Worm (Caenorhabditis elegans) whole organism, young adult: ENCODE measurements around the gene Y60A9.1.

Experiments used
- C06A6.2 ChIP-seq: fragments of 200-800 bp; sonication (Bioruptor generic); conservative IDR thresholded peaks from 2 replicates; pipeline ENCODE4 v1.3.6; 2022; ENCODE audit warnings: missing genetic modification characterization, missing compliant biosample characterization
- F39B2.1 ChIP-seq: fragments of 200-800 bp; sonication (Bioruptor generic); IDR thresholded peaks from 2 replicates; pipeline ENCODE4 v1.3.6; 2022; ENCODE audit warnings: missing genetic modification reagents, missing genetic modification characterization, missing compliant biosample characterization
- F49E8.2 ChIP-seq: sonication (generic microtip); optimal IDR thresholded peaks from 3 replicates; lab custom pipeline; 2017; ENCODE audit warnings: missing genetic modification characterization, mild to moderate bottlenecking, missing compliant biosample characterization, antibody characterized with exemption, moderate library complexity; ENCODE audit not compliant: insufficient read depth
- F57C9.4 ChIP-seq: sonication (generic microtip); optimal IDR thresholded peaks from 2 replicates; lab custom pipeline; 2017; ENCODE audit warnings: mild to moderate bottlenecking, missing genetic modification characterization, missing compliant biosample characterization
- T26A5.8 ChIP-seq: sonication (generic microtip); optimal IDR thresholded peaks from 2 replicates; lab custom pipeline; 2016; ENCODE audit warnings: missing genetic modification characterization, missing compliant biosample characterization
- Y53F4B.3 ChIP-seq: fragments of 200-800 bp; sonication (Bioruptor generic); IDR thresholded peaks from 2 replicates; pipeline ENCODE4 v1.3.6; 2022; ENCODE audit warnings: missing genetic modification reagents, missing genetic modification characterization, missing compliant biosample characterization
- Y53G8AR.9 ChIP-seq: fragments of 200-800 bp; sonication (Bioruptor generic); conservative IDR thresholded peaks from 2 replicates; pipeline ENCODE4 v1.3.6; 2022; ENCODE audit warnings: missing genetic modification reagents, missing genetic modification characterization, missing compliant biosample characterization
- Y95B8A.8 ChIP-seq: fragments of 200-800 bp; sonication (Bioruptor generic); IDR thresholded peaks from 2 replicates; pipeline ENCODE4 v1.3.6; 2022; ENCODE audit warnings: missing genetic modification reagents, missing genetic modification characterization, missing compliant biosample characterization
- aptf-2 ChIP-seq: fragments of 200-800 bp; sonication (Bioruptor generic); conservative IDR thresholded peaks from 2 replicates; pipeline ENCODE4 v1.3.6; 2022; ENCODE audit warnings: missing genetic modification reagents, missing genetic modification characterization, missing compliant biosample characterization
- attf-6 ChIP-seq: fragments of 200-800 bp; sonication (Bioruptor generic); IDR thresholded peaks from 2 replicates; pipeline ENCODE4 v1.3.6; 2022; ENCODE audit warnings: missing genetic modification reagents, missing genetic modification characterization, missing compliant biosample characterization
- bed-1 ChIP-seq: fragments of 200-800 bp; sonication (Bioruptor generic); IDR thresholded peaks from 2 replicates; pipeline ENCODE4 v1.3.6; 2022; ENCODE audit warnings: missing genetic modification reagents, missing genetic modification characterization, missing compliant biosample characterization
- ceh-100 ChIP-seq: fragments of 200-800 bp; sonication (Bioruptor generic); IDR thresholded peaks from 2 replicates; pipeline ENCODE4 v1.3.6; 2022; ENCODE audit warnings: missing genetic modification reagents, missing genetic modification characterization, missing compliant biosample characterization
- ceh-40 ChIP-seq: fragments of 200-800 bp; sonication (Bioruptor generic); IDR thresholded peaks from 2 replicates; pipeline ENCODE4 v1.3.6; 2022; ENCODE audit warnings: missing genetic modification characterization, missing compliant biosample characterization
- ceh-58 ChIP-seq: fragments of 200-800 bp; sonication (Bioruptor generic); IDR thresholded peaks from 2 replicates; pipeline ENCODE4 v1.3.6; 2022; ENCODE audit warnings: missing genetic modification characterization, missing compliant biosample characterization
- ceh-91 ChIP-seq: fragments of 200-800 bp; sonication (Bioruptor generic); IDR thresholded peaks from 2 replicates; pipeline ENCODE4 v1.3.6; 2022; ENCODE audit warnings: missing genetic modification reagents, missing genetic modification characterization, missing compliant biosample characterization
- egl-18 ChIP-seq: fragments of 200-800 bp; sonication (Bioruptor generic); IDR thresholded peaks from 2 replicates; pipeline ENCODE4 v1.3.6; 2022; ENCODE audit warnings: missing genetic modification reagents, missing genetic modification characterization, missing compliant biosample characterization
- hlh-12 ChIP-seq: sonication (generic microtip); optimal IDR thresholded peaks from 2 replicates; lab custom pipeline; 2016; ENCODE audit warnings: missing genetic modification characterization, missing compliant biosample characterization
- hsf-1 ChIP-seq: fragments of 200-800 bp; sonication (Bioruptor generic); IDR thresholded peaks from 2 replicates; pipeline ENCODE4 v1.3.6; 2022; ENCODE audit warnings: missing genetic modification reagents, missing genetic modification characterization, missing compliant biosample characterization
- lag-1 ChIP-seq: fragments of 200-800 bp; sonication (Bioruptor generic); IDR thresholded peaks from 2 replicates; pipeline ENCODE4 v1.3.6; 2022; ENCODE audit warnings: missing genetic modification reagents, missing genetic modification characterization, missing compliant biosample characterization
- let-526 ChIP-seq: fragments of 200-800 bp; sonication (Bioruptor generic); IDR thresholded peaks from 2 replicates; pipeline ENCODE4 v1.3.6; 2022; ENCODE audit warnings: missing genetic modification reagents, missing genetic modification characterization, missing compliant biosample characterization
- lin-26 ChIP-seq: fragments of 200-800 bp; sonication (Bioruptor generic); IDR thresholded peaks from 2 replicates; pipeline ENCODE4 v1.3.6; 2022; ENCODE audit warnings: missing genetic modification reagents, missing genetic modification characterization, missing compliant biosample characterization
- lin-54 ChIP-seq: fragments of 200-800 bp; sonication (Bioruptor generic); optimal IDR thresholded peaks from 2 replicates; lab custom pipeline; 2018; ENCODE audit warnings: mild to moderate bottlenecking, missing genetic modification characterization, missing compliant biosample characterization
- lsy-27 ChIP-seq: sonication (generic microtip); optimal IDR thresholded peaks from 2 replicates; lab custom pipeline; 2017; ENCODE audit warnings: missing genetic modification characterization, mild to moderate bottlenecking, missing compliant biosample characterization, antibody characterized with exemption, missing genotype, borderline replicate concordance; ENCODE audit not compliant: insufficient read depth
- madf-3 ChIP-seq: fragments of 200-800 bp; sonication (Bioruptor generic); IDR thresholded peaks from 2 replicates; pipeline ENCODE4 v1.3.6; 2022; ENCODE audit warnings: missing genetic modification reagents, missing genetic modification characterization, missing compliant biosample characterization
- nhr-120 ChIP-seq: fragments of 200-800 bp; sonication (Bioruptor generic); IDR thresholded peaks from 2 replicates; pipeline ENCODE4 v1.3.6; 2022; ENCODE audit warnings: missing genetic modification characterization, missing compliant biosample characterization
- nhr-179 ChIP-seq: sonication (generic microtip); optimal IDR thresholded peaks from 2 replicates; lab custom pipeline; 2016; ENCODE audit warnings: mild to moderate bottlenecking, missing genetic modification characterization, missing compliant biosample characterization
- nhr-27 ChIP-seq: fragments of 200-800 bp; sonication (Bioruptor generic); optimal IDR thresholded peaks from 2 replicates; lab custom pipeline; 2018; ENCODE audit warnings: mild to moderate bottlenecking, missing genetic modification characterization, moderate library complexity, missing compliant biosample characterization
- pha-4 ChIP-seq: fragments of 150-350 bp; sonication (generic microtip); optimal IDR thresholded peaks from 2 replicates; lab custom pipeline; 2014; ENCODE audit warnings: missing biosample characterization, missing genetic modification reagents, missing genetic modification characterization
- repo-1 ChIP-seq: sonication (generic microtip); optimal IDR thresholded peaks from 2 replicates; lab custom pipeline; 2017; ENCODE audit warnings: mild to moderate bottlenecking, missing genetic modification characterization, missing compliant biosample characterization
- rpc-1 ChIP-seq, 2 experiments: fragments of 150-350 bp in 1 of 2; sonication (generic microtip) in 1 of 2; optimal IDR thresholded peaks; 2 replicates each; lab custom pipeline; 2014 to 2018; ENCODE audit warnings: missing biosample characterization in 1 of 2, missing genetic modification characterization in 1 of 2, missing genetic modification reagents in 1 of 2, missing genotype in 1 of 2
- snpc-4 ChIP-seq, 5 experiments: fragments of 150-350 bp in 1 of 5; sonication (generic microtip) in 4 of 5; optimal IDR thresholded peaks; 2 replicates each; lab custom pipeline; 2014 to 2018; ENCODE audit warnings: missing genetic modification characterization in 5 of 5, missing biosample characterization in 3 of 5, antibody characterized with exemption in 2 of 5, mild to moderate bottlenecking in 2 of 5, missing compliant biosample characterization in 2 of 5, missing genotype in 2 of 5, moderate library complexity in 2 of 5, missing genetic modification reagents in 1 of 5
- tbp1 ChIP-seq: fragments of 200-800 bp; sonication (Bioruptor generic); optimal IDR thresholded peaks from 2 replicates; lab custom pipeline; 2018; ENCODE audit warnings: mild to moderate bottlenecking, missing genetic modification characterization, missing compliant biosample characterization
- unc-130 ChIP-seq: sonication (generic microtip); optimal IDR thresholded peaks from 2 replicates; lab custom pipeline; 2016; ENCODE audit warnings: missing genetic modification reagents, missing genetic modification characterization, missing compliant biosample characterization
- unc-62 ChIP-seq: fragments of 150-350 bp; optimal IDR thresholded peaks from 2 replicates; lab custom pipeline; 2014; ENCODE audit warnings: missing biosample characterization, missing genetic modification reagents, missing genetic modification characterization
- xnd-1 ChIP-seq: sonication (generic microtip); optimal IDR thresholded peaks from 2 replicates; lab custom pipeline; 2016; ENCODE audit warnings: missing genotype, missing genetic modification reagents, missing genetic modification characterization, missing compliant biosample characterization
- ztf-6 ChIP-seq: fragments of 200-800 bp; sonication (Bioruptor generic); IDR thresholded peaks from 2 replicates; pipeline ENCODE4 v1.3.6; 2022; ENCODE audit warnings: missing genetic modification reagents, missing genetic modification characterization, missing compliant biosample characterization

The Y60A9.1 gene

DNA sequence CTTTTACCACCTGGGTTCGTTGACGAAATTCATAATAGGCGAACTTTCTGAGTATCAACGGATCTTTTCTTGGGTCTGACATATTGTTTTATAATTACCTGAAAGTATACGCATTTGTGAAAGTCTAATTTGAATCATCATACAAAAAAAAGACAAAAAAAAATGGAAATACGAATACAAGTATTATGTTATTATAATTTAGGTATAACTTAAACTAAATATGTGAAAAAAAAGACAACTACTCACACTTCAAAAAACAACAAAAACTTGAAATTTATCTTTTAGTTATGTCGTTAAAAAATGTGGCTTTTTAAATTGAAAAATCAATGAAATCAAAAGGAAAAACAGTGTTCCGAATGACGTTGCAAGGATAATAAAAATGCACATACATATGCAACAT is 17.6 kb upstream of the Y60A9.1 start, which contains the start of gene fbxa-179:
TSS of gene fbxa-179 (minus strand) at position 101 of the 400 bp plus-strand sequence.
- TF ChIP-seq nhr-27 (tag; lab: Kevin White, UChicago) (no peak), lin-26 (GFP tag; lab: Robert Waterston, UW) (no peak), nhr-120 (no peak), aptf-2 (GFP tag; lab: Robert Waterston, UW) (no peak)

DNA sequence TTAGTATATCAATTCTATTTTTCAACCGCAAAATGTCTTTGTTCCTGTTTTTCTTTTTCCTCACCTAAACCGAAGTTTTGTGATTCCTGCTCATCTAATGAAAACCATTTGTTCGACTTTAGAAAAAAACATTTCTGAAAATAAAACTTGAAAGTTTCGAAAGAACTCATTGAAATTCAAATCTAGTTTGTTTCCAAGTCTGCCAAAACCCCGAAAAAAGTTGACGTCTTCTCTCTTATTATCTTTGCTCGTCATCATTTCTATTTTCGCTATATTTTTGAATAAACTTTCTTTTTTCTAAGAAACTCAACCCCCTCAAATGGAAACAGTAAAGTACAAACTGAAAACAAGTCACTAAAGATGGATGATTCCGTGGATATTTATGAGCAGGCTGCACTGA is 10.7 kb upstream of the Y60A9.1 start, which contains the start of gene frpr-17:
TSS of gene frpr-17 (plus strand) at position 301 of the 400 bp plus-strand sequence.
- TF ChIP-seq snpc-4 (GFP tag; optimal IDR thresholded peaks at IDR 0.05; lab: Kevin White, UChicago) (no peak), snpc-4 (tag; optimal IDR thresholded peaks at IDR 0.05; lab: Kevin White, UChicago) (no peak), nhr-27 (tag; lab: Kevin White, UChicago) (no peak), unc-62 (GFP tag; lab: Kevin White, UChicago) (no peak), T26A5.8 (tag; lab: Kevin White, UChicago) (no peak), ceh-91 (GFP tag; lab: Robert Waterston, UW) (no peak), hlh-12 (no peak), unc-130 (GFP tag; lab: Kevin White, UChicago) (no peak), egl-18 (GFP tag; lab: Robert Waterston, UW) (no peak), lag-1 (GFP tag; lab: Robert Waterston, UW) (no peak), C06A6.2 (GFP tag; lab: Robert Waterston, UW) (no peak), lsy-27 (tag; lab: Kevin White, UChicago) (no peak)

DNA sequence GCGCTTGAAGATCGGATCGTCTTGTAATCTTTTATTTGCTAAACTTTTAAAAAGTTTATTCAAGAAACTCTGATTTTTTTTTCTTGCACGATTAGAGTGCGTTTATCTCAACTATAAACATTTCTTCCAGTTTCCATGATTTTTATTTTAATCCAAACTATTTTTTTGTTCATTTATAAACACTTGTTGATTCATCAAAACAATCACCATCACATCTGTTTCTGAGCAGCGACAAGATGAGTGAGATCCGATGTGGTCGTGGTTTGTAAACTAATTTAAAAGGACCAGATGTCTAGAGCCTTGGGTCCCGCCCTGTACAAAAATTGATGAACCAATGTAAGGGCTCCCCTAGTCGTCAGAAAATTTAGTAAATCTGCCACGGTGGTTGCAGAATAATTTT is 6.1 kb upstream of the Y60A9.1 start:
- TF ChIP-seq Y95B8A.8 (GFP tag; lab: Robert Waterston, UW), result no peak
- TF ChIP-seq rpc-1 (optimal IDR thresholded peaks at IDR 0.05; lab: Kevin White, UChicago), result no peak
- peak; percentile 20 for TF ChIP-seq rpc-1 (tag; optimal IDR thresholded peaks at IDR 0.05; lab: Kevin White, UChicago)

DNA sequence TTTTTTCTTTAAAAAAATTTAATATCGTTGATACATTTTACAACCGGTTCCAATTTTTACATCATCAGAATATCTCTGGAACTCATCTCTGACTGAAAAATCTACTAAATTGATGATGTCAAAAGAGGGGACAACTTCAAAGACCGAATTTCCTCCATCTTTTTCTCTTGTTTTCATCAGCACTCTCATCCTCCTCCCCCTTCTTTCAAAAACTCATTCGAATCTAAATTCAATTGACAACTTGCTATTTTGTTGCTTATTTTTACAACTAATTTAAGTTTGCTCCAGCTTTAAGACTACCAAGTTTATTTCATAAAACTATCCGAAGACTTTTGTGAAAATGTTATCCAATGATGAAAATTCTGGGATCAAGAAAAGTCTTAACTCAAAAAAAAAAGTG is 3.9 kb upstream of the Y60A9.1 start:
- TF ChIP-seq xnd-1 (tag; lab: Kevin White, UChicago) (no peak), F57C9.4 (tag; lab: Kevin White, UChicago) (no peak), repo-1 (tag; lab: Kevin White, UChicago) (no peak), F49E8.2 (tag; lab: Kevin White, UChicago) (no peak), pha-4 (tag; lab: Kevin White, UChicago) (no peak), ceh-91 (GFP tag; lab: Robert Waterston, UW) (no peak), ceh-100 (no peak), snpc-4 (GFP tag; optimal IDR thresholded peaks at IDR 0.05; lab: Kevin White, UChicago) (no peak), snpc-4 (tag; optimal IDR thresholded peaks at IDR 0.05; lab: Kevin White, UChicago) (no peak), tbp1 (GFP tag; lab: Kevin White, UChicago) (no peak), lin-54 (no peak), nhr-179 (tag; lab: Kevin White, UChicago) (no peak)

DNA sequence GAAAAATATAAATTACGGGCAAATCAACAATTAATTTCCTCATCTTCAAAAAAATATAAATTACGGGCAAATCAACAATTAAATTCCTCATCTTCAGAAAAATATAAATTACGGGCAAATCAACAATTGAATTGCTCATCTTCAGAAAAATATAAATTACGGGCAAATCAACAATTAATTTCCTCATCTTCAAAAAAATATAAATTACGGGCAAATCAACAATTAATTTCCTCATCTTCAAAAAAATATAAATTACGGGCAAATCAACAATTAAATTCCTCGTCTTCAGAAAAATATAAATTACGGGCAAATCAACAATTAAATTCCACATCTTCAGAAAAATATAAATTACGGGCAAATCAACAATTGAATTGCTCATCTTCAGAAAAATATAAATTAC is 7.4 kb downstream of the Y60A9.1 start:
- peak; percentile 37; the same call in 1 of the 2 replicates for TF ChIP-seq Y53F4B.3 (GFP tag; lab: Robert Waterston, UW)

DNA sequence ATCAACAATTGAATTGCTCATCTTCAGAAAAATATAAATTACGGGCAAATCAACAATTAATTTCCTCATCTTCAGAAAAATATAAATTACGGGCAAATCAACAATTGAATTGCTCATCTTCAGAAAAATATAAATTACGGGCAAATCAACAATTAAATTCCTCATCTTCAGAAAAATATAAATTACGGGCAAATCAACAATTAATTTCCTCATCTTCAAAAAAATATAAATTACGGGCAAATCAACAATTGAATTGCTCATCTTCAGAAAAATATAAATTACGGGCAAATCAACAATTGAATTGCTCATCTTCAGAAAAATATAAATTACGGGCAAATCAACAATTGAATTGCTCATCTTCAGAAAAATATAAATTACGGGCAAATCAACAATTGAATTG is 8.5 kb downstream of the Y60A9.1 start:
- peak; percentile 75 for TF ChIP-seq let-526 (GFP tag; lab: Robert Waterston, UW)
- TF ChIP-seq ztf-6 (GFP tag; lab: Robert Waterston, UW), result peak; percentile 32; the same call in 1 of the 2 replicates
- peak; percentile 47; the same call in 1 of the 2 replicates for TF ChIP-seq attf-6 (GFP tag; lab: Robert Waterston, UW)
- 0 out of 2 replicates have a peak, but pooled peaks have one; percentile 36 for TF ChIP-seq Y53G8AR.9 (GFP tag; lab: Robert Waterston, UW)
- peak; percentile 77; the same call in 1 of the 2 replicates for TF ChIP-seq bed-1
- TF ChIP-seq ceh-40 (GFP tag; lab: Robert Waterston, UW), result 0 out of 2 replicates have a peak, but pooled peaks have one; percentile 50
- TF ChIP-seq F39B2.1 (GFP tag; lab: Robert Waterston, UW), result peak; percentile 76; the same call in 1 of the 2 replicates
- TF ChIP-seq hsf-1 (GFP tag; lab: Robert Waterston, UW), result 0 out of 2 replicates have a peak, but pooled peaks have one; percentile 18
- TF ChIP-seq ceh-58 (GFP tag; lab: Robert Waterston, UW), result peak; percentile 85; the same call in 1 of the 2 replicates
- peak; percentile 65; the same call in 1 of the 2 replicates for TF ChIP-seq madf-3 (GFP tag; lab: Robert Waterston, UW)
